In genomic region chrX:14359571-14359970, ce11 we compare ENCODE assay signal across 3 worm cellular contexts.
TF ChIP-seq lines count a peak whose summit lies in the region.

No protein-coding gene starts in this region.

TF ChIP-seq in whole organism, L1 larva, 84 proteins besides CTCF, POLR2A, EP300 and RAD21:
- TF ChIP-seq fkh-10 (GFP tag; optimal IDR thresholded peaks at IDR 0.05; lab: Kevin White, UChicago), result peak; percentile 47
- TF ChIP-seq lin-14 (GFP tag; optimal IDR thresholded peaks at IDR 0.05; lab: Kevin White, UChicago), result peak; percentile 39
- no peak for TF ChIP-seq unc-62 (GFP tag; optimal IDR thresholded peaks at IDR 0.05; lab: Kevin White, UChicago)
TF ChIP-seq in whole organism, L1 larva: peak in this region for 2.

TF ChIP-seq in whole organism, L3 larva, 47 proteins besides CTCF, POLR2A, EP300 and RAD21:
- TF ChIP-seq fkh-10 (GFP tag; optimal IDR thresholded peaks at IDR 0.05; lab: Kevin White, UChicago), result peak; percentile 10
- no peak for TF ChIP-seq ZK546.5 (tag; optimal IDR thresholded peaks at IDR 0.05; lab: Kevin White, UChicago)

TF ChIP-seq in whole organism, L4 larva, 104 proteins besides CTCF, POLR2A, EP300 and RAD21:
- TF ChIP-seq mxl-3 (GFP tag; optimal IDR thresholded peaks at IDR 0.05; lab: Kevin White, UChicago) (no peak), set-16 (GFP tag; IDR thresholded peaks at IDR 0.05; lab: Robert Waterston, UW) (peak; percentile 17; the same call in 1 of the 2 replicates), hlh-30 (tag; optimal IDR thresholded peaks at IDR 0.05; lab: Kevin White, UChicago; ENCODE audit: insufficient read depth) (peak; percentile 38), dve-1 (tag; optimal IDR thresholded peaks at IDR 0.05; lab: Kevin White, UChicago; ENCODE audit: insufficient read depth) (no peak), unc-62 (GFP tag; optimal IDR thresholded peaks at IDR 0.05 in 1 of 2; lab: Kevin White, UChicago) (peak in 1 of 2 experiments; percentile 96), unc-62 (tag; optimal IDR thresholded peaks at IDR 0.05; lab: Kevin White, UChicago) (no peak)

Comparison
In these comparisons a context has a peak if more than half of its experiments do, and no peak if none do; other contexts are left out.
1. Of the 29 proteins assayed by ChIP-seq in both whole organism, L4 larva and whole organism, L1 larva: peak only in whole organism, L4 larva: none; only in whole organism, L1 larva: fkh-10; in both: none; in neither: 27; mixed calls (peak in some experiments, not most) for 1.